Worm (Caenorhabditis elegans): Measurements from ENCODE around the gene Y69A2AR.50.

ce11 chrIV:2529281-2529680, 32.9 kb upstream of the Y69A2AR.50 start:
- no peak for TF ChIP-seq C34B4.2 (tag; optimal IDR thresholded peaks at IDR 0.05)
- no peak for TF ChIP-seq aly-2 (tag; optimal IDR thresholded peaks at IDR 0.05)
